Fruit fly (Drosophila melanogaster) whole organism, wandering third instar larva: ENCODE results near the gene CtsL4.
A peak's percentile ranks its signal among the peaks of the same experiment; 100 is the strongest.

Experiments
- Abd-B ChIP-seq: fragments of >200 bp; optimal IDR thresholded peaks from 2 replicates; lab custom pipeline; 2017; ENCODE audit warnings: missing biosample characterization, missing genetic modification characterization
- CG9705 ChIP-seq: fragments of 200-800 bp; sonication (Bioruptor generic); optimal IDR thresholded peaks from 2 replicates; lab custom pipeline; 2018; ENCODE audit warnings: missing biosample characterization, mild to moderate bottlenecking, missing genetic modification characterization
- CrebA ChIP-seq: fragments of 200-800 bp; sonication (Bioruptor generic); optimal IDR thresholded peaks from 2 replicates; lab custom pipeline; 2016; ENCODE audit warnings: missing biosample characterization, mild to moderate bottlenecking, missing genetic modification characterization, borderline replicate concordance
- Dfd ChIP-seq: fragments of >200 bp; optimal IDR thresholded peaks from 2 replicates; lab custom pipeline; 2017; ENCODE audit warnings: missing biosample characterization, missing genetic modification characterization
- Dif ChIP-seq: fragments of 200-275, 200-300 bp; sonication (Bioruptor generic); optimal IDR thresholded peaks from 2 replicates; lab custom pipeline; 2018; ENCODE audit warnings: missing biosample characterization, missing genetic modification characterization; ENCODE audit not compliant: partially characterized antibody
- GATAd ChIP-seq: sonication (Bioruptor generic); optimal IDR thresholded peaks from 2 replicates; lab custom pipeline; 2016; ENCODE audit warnings: missing biosample characterization, missing genetic modification characterization
- HLH106 ChIP-seq: fragments of 200-800 bp; optimal IDR thresholded peaks from 3 replicates; lab custom pipeline; 2019; ENCODE audit warnings: missing biosample characterization, mild to moderate bottlenecking, missing genetic modification characterization, moderate library complexity
- Hnf4 ChIP-seq: fragments of 200-800 bp; sonication (Bioruptor generic); optimal IDR thresholded peaks from 2 replicates; lab custom pipeline; 2016; ENCODE audit warnings: missing biosample characterization, mild to moderate bottlenecking, missing genetic modification characterization
- Hr78 ChIP-seq: fragments of >200 bp; optimal IDR thresholded peaks from 2 replicates; lab custom pipeline; 2017; ENCODE audit warnings: missing biosample characterization, missing genetic modification characterization
- Hr83 ChIP-seq: fragments of 200-300 bp; sonication (Bioruptor generic); optimal IDR thresholded peaks from 2 replicates; lab custom pipeline; 2016; ENCODE audit warnings: missing biosample characterization, mild to moderate bottlenecking, missing genetic modification characterization, moderate library complexity; ENCODE audit not compliant: poor library complexity, severe bottlenecking
- Jra ChIP-seq: sonication (Bioruptor generic); optimal IDR thresholded peaks from 2 replicates; lab custom pipeline; 2016; ENCODE audit warnings: missing biosample characterization, missing genetic modification characterization
- Mio ChIP-seq: sonication (Bioruptor generic); optimal IDR thresholded peaks from 2 replicates; lab custom pipeline; 2016; ENCODE audit warnings: missing biosample characterization, missing genetic modification characterization
- Myc ChIP-seq: fragments of >200 bp; optimal IDR thresholded peaks from 2 replicates; lab custom pipeline; 2017
- N ChIP-seq: fragments of >200 bp; optimal IDR thresholded peaks from 2 replicates; lab custom pipeline; 2018; ENCODE audit warnings: missing biosample characterization, missing external identifiers, missing genetic modification characterization
- OdsH ChIP-seq: fragments of 200-800 bp; sonication (Bioruptor generic); optimal IDR thresholded peaks from 2 replicates; lab custom pipeline; 2016; ENCODE audit warnings: missing biosample characterization, mild to moderate bottlenecking, missing genetic modification characterization
- Sp1 ChIP-seq: fragments of 200-800 bp; sonication (Bioruptor generic); optimal IDR thresholded peaks from 3 replicates; lab custom pipeline; 2019; ENCODE audit warnings: missing biosample characterization, mild to moderate bottlenecking, missing genetic modification characterization, moderate library complexity
- Vsx2 ChIP-seq: fragments of 200-300, 225-300 bp; sonication (Bioruptor generic); optimal IDR thresholded peaks from 2 replicates; lab custom pipeline; 2018; ENCODE audit warnings: missing biosample characterization, missing genetic modification characterization; ENCODE audit not compliant: partially characterized antibody
- br ChIP-seq: fragments of 200-800 bp; sonication (Bioruptor generic); optimal IDR thresholded peaks from 2 replicates; lab custom pipeline; 2016; ENCODE audit warnings: missing biosample characterization, missing genetic modification characterization
- brk ChIP-seq: fragments of 200-800 bp; sonication (Bioruptor generic); optimal IDR thresholded peaks from 2 replicates; lab custom pipeline; 2016; ENCODE audit warnings: missing biosample characterization, mild to moderate bottlenecking, missing genetic modification characterization
- dmrt93B ChIP-seq: fragments of 200-800 bp; sonication (Bioruptor generic); optimal IDR thresholded peaks from 2 replicates; lab custom pipeline; 2018; ENCODE audit warnings: missing biosample characterization, mild to moderate bottlenecking, missing genetic modification characterization
- dsf ChIP-seq: sonication (Bioruptor generic); optimal IDR thresholded peaks from 2 replicates; lab custom pipeline; 2016; ENCODE audit warnings: missing biosample characterization, missing genetic modification characterization, borderline replicate concordance
- foxo ChIP-seq, 2 experiments: fragments of 200-800 bp; sonication (Bioruptor generic); optimal IDR thresholded peaks; 2 replicates in 1 of 2; 3 replicates in 1 of 2; lab custom pipeline; 2016 to 2017; ENCODE audit warnings: missing biosample characterization in 2 of 2, missing genetic modification characterization in 2 of 2
- fru ChIP-seq: fragments of 200-800 bp; sonication (Bioruptor generic); optimal IDR thresholded peaks from 3 replicates; lab custom pipeline; 2016; ENCODE audit warnings: missing biosample characterization, mild to moderate bottlenecking, missing genetic modification characterization
- h ChIP-seq: fragments of 200-800 bp; sonication (Bioruptor generic); optimal IDR thresholded peaks from 3 replicates; lab custom pipeline; 2016; ENCODE audit warnings: missing biosample characterization, mild to moderate bottlenecking, missing genetic modification characterization
- jim ChIP-seq: fragments of 175-275, 200-325 bp; sonication (Bioruptor generic); optimal IDR thresholded peaks from 2 replicates; lab custom pipeline; 2016; ENCODE audit warnings: missing biosample characterization, mild to moderate bottlenecking, missing genetic modification characterization
- lola ChIP-seq: fragments of >200 bp; optimal IDR thresholded peaks from 2 replicates; lab custom pipeline; 2017; ENCODE audit warnings: missing biosample characterization, missing genetic modification characterization
- psq ChIP-seq: fragments of 200-800 bp; sonication (Bioruptor generic); optimal IDR thresholded peaks from 3 replicates; lab custom pipeline; 2017; ENCODE audit warnings: missing biosample characterization, mild to moderate bottlenecking, missing genetic modification characterization, moderate library complexity
- rgr ChIP-seq: fragments of 200-800 bp; sonication (Bioruptor generic); optimal IDR thresholded peaks from 3 replicates; lab custom pipeline; 2016; ENCODE audit warnings: missing biosample characterization, mild to moderate bottlenecking, missing genetic modification characterization
- sage ChIP-seq: fragments of 200-800 bp; sonication (Bioruptor generic); optimal IDR thresholded peaks from 2 replicates; lab custom pipeline; 2016; ENCODE audit warnings: missing biosample characterization, mild to moderate bottlenecking, missing genetic modification characterization
- tai ChIP-seq: sonication (Bioruptor generic); optimal IDR thresholded peaks from 2 replicates; lab custom pipeline; 2016; ENCODE audit warnings: missing biosample characterization, missing genetic modification characterization
- usp ChIP-seq: fragments of >200 bp; optimal IDR thresholded peaks from 2 replicates; lab custom pipeline; 2017; ENCODE audit warnings: missing biosample characterization, missing genetic modification characterization
- woc ChIP-seq: sonication (Bioruptor generic); optimal IDR thresholded peaks from 2 replicates; lab custom pipeline; 2016; ENCODE audit warnings: missing biosample characterization, mild to moderate bottlenecking, missing genetic modification characterization

The CtsL4 gene

DNA sequence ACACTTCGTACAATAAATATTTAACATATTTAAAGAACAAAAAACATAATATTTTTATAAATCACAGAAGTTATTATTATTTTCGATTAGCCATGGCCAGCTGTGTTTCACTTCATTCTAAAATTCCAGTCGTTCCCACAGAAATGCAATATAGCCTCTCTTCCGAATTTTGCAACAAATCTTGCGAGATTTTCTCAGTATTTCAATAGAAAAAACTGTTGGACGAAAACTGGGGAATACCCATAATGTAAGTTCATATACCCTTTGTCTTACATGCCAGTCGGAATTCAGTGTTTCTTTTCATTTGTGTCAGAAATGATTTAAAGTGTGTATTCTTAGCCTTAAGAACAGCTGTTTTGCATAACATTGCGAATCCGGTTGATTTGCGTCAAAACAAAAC is at the start of gene CtsL4, which contains the start of gene ClpP:
Gene CtsL4 (minus strand): TSS at position 90 of the 400 bp plus-strand sequence.
Gene ClpP (plus strand): TSS at position 288 of the 400 bp plus-strand sequence.
- TF ChIP-seq woc (GFP tag; lab: Kevin White, UChicago) (peak; percentile 66), brk (GFP tag; lab: Kevin White, UChicago) (no peak), foxo (GFP tag; optimal IDR thresholded peaks at IDR 0.05; lab: Kevin White, UChicago) (no peak)

- TF ChIP-seq CrebA (GFP tag; lab: Kevin White, UChicago) (no peak), Mio (GFP tag; lab: Kevin White, UChicago) (no peak), dsf (no peak), Myc (lab: Kevin White, UChicago) (no peak), Hr78 (GFP tag; lab: Kevin White, UChicago) (no peak), woc (GFP tag; lab: Kevin White, UChicago) (peak; percentile 7), fru (GFP tag; lab: Kevin White, UChicago) (no peak), br (no peak)
Measured at dm6 chr2L:10405008-10405654, 48.7 kb upstream of the CtsL4 start, which contains the start of the genes CG17768, LSm-4 and Ir31a. Gene CG17768, minus strand, starts transcription at chr2L:10405203. Gene LSm-4, minus strand, starts transcription at chr2L:10405203. Gene Ir31a, plus strand, starts transcription at chr2L:10405565.

DNA sequence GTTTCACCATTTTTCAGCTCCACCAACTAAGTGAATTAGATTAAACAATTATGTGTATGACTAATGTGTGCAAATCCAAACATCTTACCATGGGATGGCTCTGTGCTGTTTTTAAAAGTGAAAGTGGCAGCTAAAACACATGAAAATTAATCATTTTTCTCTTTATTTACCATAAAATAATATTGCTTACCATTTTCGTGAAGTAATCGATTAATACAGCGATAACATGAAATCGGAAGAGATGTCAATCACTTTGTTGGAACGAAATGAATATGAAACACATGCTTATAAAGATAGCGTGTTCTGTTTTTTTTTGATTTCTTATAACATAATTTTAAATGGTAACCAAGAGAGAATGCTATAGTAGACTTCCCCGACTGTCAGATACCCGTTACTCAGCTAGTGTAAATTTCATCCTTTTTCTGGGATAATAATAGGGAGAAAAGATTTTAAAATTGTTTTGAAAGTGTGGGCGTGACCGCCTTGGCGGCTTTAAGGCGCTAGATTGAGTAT is 47.5 kb upstream of the CtsL4 start:
- TF ChIP-seq brk (GFP tag; lab: Kevin White, UChicago): no peak
- TF ChIP-seq woc (GFP tag; lab: Kevin White, UChicago): peak; percentile 40
- no peak for TF ChIP-seq Vsx2 (GFP tag; lab: Kevin White, UChicago)
- peak; percentile 7 for TF ChIP-seq Myc (lab: Kevin White, UChicago)
- no peak for TF ChIP-seq N (GFP tag; lab: Kevin White, UChicago)
- TF ChIP-seq Dfd: no peak
- TF ChIP-seq foxo (GFP tag; optimal IDR thresholded peaks at IDR 0.05; lab: Kevin White, UChicago): no peak
- TF ChIP-seq CG9705: no peak

dm6 chr2L:10396877-10397587 is 40.6 kb upstream of the CtsL4 start:
- TF ChIP-seq usp: no peak
- TF ChIP-seq tai (GFP tag; lab: Kevin White, UChicago): peak; percentile 4
- TF ChIP-seq Jra: peak; percentile 36
- no peak for TF ChIP-seq woc (GFP tag; lab: Kevin White, UChicago)
- TF ChIP-seq, all 38 proteins: peak for 2

dm6 chr2L:10396488-10396824 is 40.1 kb upstream of the CtsL4 start, which contains the start of gene Cnot4:
Gene Cnot4, plus strand, starts transcription at chr2L:10396716.
- TF ChIP-seq Myc (lab: Kevin White, UChicago): peak; percentile 53
- peak; percentile 13 for TF ChIP-seq woc (GFP tag; lab: Kevin White, UChicago)
- TF ChIP-seq br: no peak

DNA sequence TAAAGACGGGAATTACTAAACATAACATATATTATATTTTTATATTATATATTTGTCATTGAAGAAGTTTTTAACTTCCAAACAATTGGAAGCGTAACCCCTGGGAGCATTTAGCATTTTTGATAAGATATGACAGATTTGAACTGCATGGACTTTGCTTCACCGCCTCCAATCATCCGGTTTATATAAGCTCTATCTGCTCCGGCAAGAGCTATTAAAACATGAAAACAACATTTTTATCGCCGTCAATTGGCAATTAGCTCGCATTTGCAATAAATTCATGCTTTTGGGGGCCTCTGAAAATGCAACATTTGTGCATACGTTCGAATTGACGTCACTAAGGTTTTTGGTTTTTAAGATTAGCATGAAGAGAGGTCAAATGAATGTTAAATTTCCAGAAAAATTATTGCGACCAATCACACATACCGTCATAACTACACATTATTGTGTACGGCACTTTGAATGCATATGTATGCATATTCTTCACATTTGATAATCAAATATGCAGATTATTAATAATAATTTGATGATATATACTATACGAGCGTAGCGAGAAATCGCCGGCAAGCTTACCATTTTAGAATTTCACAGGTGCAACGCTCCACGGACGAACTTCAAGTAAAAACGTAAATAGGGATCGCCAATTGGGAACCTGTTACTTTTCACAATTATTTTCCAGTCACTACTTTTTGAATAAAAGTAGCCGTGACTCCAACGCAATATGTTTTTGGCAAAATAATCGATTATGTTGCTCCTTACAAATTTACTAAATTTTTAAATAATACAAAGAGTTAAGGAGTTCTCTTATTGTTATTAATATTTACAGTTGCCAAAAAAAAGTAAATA is 39.5 kb upstream of the CtsL4 start, which contains the start of gene Mdh1:
Gene Mdh1 (minus strand): TSS at position 691 of the 846 bp plus-strand sequence.
- TF ChIP-seq brk (GFP tag; lab: Kevin White, UChicago): peak; percentile 52
- no peak for TF ChIP-seq Abd-B (GFP tag; lab: Kevin White, UChicago)
- TF ChIP-seq psq (GFP tag; lab: Kevin White, UChicago): no peak
- TF ChIP-seq Sp1: no peak
- no peak for TF ChIP-seq Vsx2 (GFP tag; lab: Kevin White, UChicago)
- TF ChIP-seq usp: no peak
- no peak for TF ChIP-seq tai (GFP tag; lab: Kevin White, UChicago)
- peak; percentile 14 for TF ChIP-seq OdsH (GFP tag; lab: Kevin White, UChicago)
- no peak for TF ChIP-seq jim (GFP tag; lab: Kevin White, UChicago)
- peak; percentile 10 for TF ChIP-seq Hnf4 (GFP tag; lab: Kevin White, UChicago)
- no peak for TF ChIP-seq Myc (lab: Kevin White, UChicago)
- TF ChIP-seq dsf: no peak
- no peak for TF ChIP-seq fru (GFP tag; lab: Kevin White, UChicago)
- no peak for TF ChIP-seq HLH106
- TF ChIP-seq sage (GFP tag; lab: Kevin White, UChicago): peak; percentile 37
- no peak for TF ChIP-seq Hr83 (GFP tag; lab: Kevin White, UChicago)
- no peak for TF ChIP-seq Dif
- no peak for TF ChIP-seq dmrt93B (GFP tag; lab: Kevin White, UChicago)
- TF ChIP-seq foxo (GFP tag; optimal IDR thresholded peaks at IDR 0.05; lab: Kevin White, UChicago): no peak
- TF ChIP-seq br: no peak
- peak; percentile 6 for TF ChIP-seq woc (GFP tag; lab: Kevin White, UChicago)
- peak; percentile 13 for TF ChIP-seq rgr
- TF ChIP-seq lola (GFP tag; lab: Kevin White, UChicago): no peak
- TF ChIP-seq h (GFP tag; lab: Kevin White, UChicago): no peak
- no peak for TF ChIP-seq GATAd (GFP tag; lab: Kevin White, UChicago)
